Worm (Caenorhabditis elegans): Measurements from ENCODE around the gene rps-11.
A peak's percentile ranks its signal among the peaks of the same experiment; 100 is the strongest.

rps-11 gene

DNA sequence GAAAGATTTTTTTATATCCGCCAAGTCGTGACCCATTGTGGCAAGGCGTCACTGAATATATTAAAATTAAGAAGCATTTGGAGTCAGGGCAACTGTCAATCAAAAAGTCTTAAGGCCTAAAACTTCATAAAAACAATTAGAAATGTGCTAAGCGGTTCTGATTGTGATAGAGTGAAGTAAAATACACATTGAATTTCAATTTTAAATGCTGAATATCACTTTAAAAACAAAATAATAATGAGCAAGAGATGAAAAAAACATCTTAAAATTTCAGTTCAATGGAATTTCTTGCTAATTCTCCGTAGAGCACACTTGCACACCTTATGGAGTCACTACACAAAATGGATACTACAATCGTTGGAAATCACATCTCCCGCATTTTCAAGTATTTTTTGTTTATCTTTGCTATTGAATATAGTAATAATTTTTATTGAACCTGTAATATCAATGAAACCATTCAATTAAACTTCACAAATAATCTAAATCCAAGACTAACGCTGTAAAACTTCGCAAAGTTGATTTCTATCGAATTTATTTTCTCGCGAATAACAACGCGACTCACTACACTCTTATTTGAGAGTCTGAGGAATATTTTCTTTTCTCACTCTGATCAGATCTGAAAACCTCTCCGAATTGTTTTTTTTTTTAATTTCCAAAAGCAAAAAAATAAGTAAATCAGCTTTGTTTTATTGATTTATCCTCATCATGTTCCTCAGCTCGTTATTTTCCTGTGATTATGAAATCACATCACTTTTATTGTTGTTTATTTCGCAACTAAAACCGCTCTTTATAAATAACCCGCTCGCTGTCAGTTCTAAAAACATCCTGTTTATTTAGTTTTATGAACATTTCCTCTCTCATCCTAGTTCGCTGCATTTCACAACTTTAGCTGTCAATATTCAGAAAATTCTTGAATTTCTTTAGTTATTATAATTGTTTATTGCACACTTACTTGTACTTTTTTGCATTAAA, 33.3 kb downstream of the rps-11 start, which contains the start of gene mars-1 (continued):
- no peak for TF ChIP-seq tbx-9 (tag; optimal IDR thresholded peaks at IDR 0.05; ENCODE audit: borderline replicate concordance)
- peak; percentile 43 for TF ChIP-seq tbp1 (GFP tag; optimal IDR thresholded peaks at IDR 0.05)
- TF ChIP-seq tlf-1 (GFP tag; optimal IDR thresholded peaks at IDR 0.05), result no peak
- peak in 1 of 3 experiments; percentile 23 for TF ChIP-seq lin-35 (GFP tag; optimal IDR thresholded peaks at IDR 0.05)
- TF ChIP-seq ceh-27 (GFP tag; optimal IDR thresholded peaks at IDR 0.05), result peak; percentile 8
- peak; percentile 36; the same call in 1 of the 2 replicates for TF ChIP-seq dox-1 (GFP tag; IDR thresholded peaks at IDR 0.05)
- TF ChIP-seq snpc-1.1 (tag; optimal IDR thresholded peaks at IDR 0.05; ENCODE audit: insufficient read depth), result no peak
- TF ChIP-seq lsl-1 (GFP tag; optimal IDR thresholded peaks at IDR 0.05), result peak; percentile 43
- peak; percentile 31; the same call in 1 of the 2 replicates for TF ChIP-seq hmg-1.2 (GFP tag; IDR thresholded peaks at IDR 0.05)
- no peak for TF ChIP-seq T26A5.8 (tag; optimal IDR thresholded peaks at IDR 0.05)
- no peak for TF ChIP-seq F22D6.2 (tag; optimal IDR thresholded peaks at IDR 0.05)
- TF ChIP-seq lin-26 (GFP tag; IDR thresholded peaks at IDR 0.05), result no peak
- no peak for TF ChIP-seq gei-17 (GFP tag; optimal IDR thresholded peaks at IDR 0.05)
- no peak for TF ChIP-seq ceh-58 (GFP tag; IDR thresholded peaks at IDR 0.05)
- TF ChIP-seq D2030.7 (GFP tag; IDR thresholded peaks at IDR 0.05), result 0 out of 2 replicates have a peak, but pooled peaks have one; percentile 19
- no peak for TF ChIP-seq nhr-27 (tag; optimal IDR thresholded peaks at IDR 0.05)
- peak; percentile 3 for TF ChIP-seq efl-1 (GFP tag; optimal IDR thresholded peaks at IDR 0.05)
- no peak for TF ChIP-seq attf-3 (GFP tag; conservative IDR thresholded peaks at IDR 0.05)
- peak; percentile 1 for TF ChIP-seq madf-10 (tag; optimal IDR thresholded peaks at IDR 0.05)
- TF ChIP-seq akir-1 (GFP tag; optimal IDR thresholded peaks at IDR 0.05), result no peak
- peak; percentile 41 for TF ChIP-seq lin-54 (GFP tag; optimal IDR thresholded peaks at IDR 0.05)
- peak; percentile 49 for TF ChIP-seq unc-130 (GFP tag; optimal IDR thresholded peaks at IDR 0.05)
- no peak for TF ChIP-seq hrde-1 (tag; optimal IDR thresholded peaks at IDR 0.05; ENCODE audit: borderline replicate concordance)
- no peak for TF ChIP-seq ztf-25 (GFP tag; IDR thresholded peaks at IDR 0.05)
- peak; percentile 57 for TF ChIP-seq K12H6.12 (tag; optimal IDR thresholded peaks at IDR 0.05)
- no peak for TF ChIP-seq xnd-1 (tag; optimal IDR thresholded peaks at IDR 0.05)

DNA sequence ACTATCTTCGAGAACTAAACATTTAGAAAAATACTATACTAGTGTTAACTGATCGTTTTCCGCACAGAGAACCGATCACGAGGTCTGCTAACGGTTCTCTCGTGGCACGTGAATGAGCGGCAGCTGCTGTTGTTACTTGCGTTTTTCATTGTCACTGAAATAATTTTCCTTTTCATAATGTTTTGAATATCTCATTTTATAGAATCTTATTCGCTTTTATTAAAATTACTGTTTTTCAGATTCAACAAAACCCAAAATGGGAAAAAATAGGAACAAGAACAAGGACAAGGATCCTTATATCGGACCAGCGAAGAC, 33.9 kb downstream of the rps-11 start, which contains the start of gene F58B3.6:
TSS of gene F58B3.6 (plus strand) at position 240 of the 315 bp plus-strand sequence.
- TF ChIP-seq lsy-27 (tag; optimal IDR thresholded peaks at IDR 0.05; ENCODE audit: borderline replicate concordance, insufficient read depth) (no peak), pbrm-1 (GFP tag; IDR thresholded peaks at IDR 0.05) (no peak), lin-54 (GFP tag; optimal IDR thresholded peaks at IDR 0.05) (no peak), T07F8.4 (tag; optimal IDR thresholded peaks at IDR 0.05) (no peak), nfya-1 (tag; optimal IDR thresholded peaks at IDR 0.05; ENCODE audit: borderline replicate concordance, insufficient read depth) (no peak), ztf-3 (GFP tag; optimal IDR thresholded peaks at IDR 0.05) (no peak), attf-3 (GFP tag; conservative IDR thresholded peaks at IDR 0.05) (no peak), rec-8 (tag; optimal IDR thresholded peaks at IDR 0.05) (no peak), Y67H2A.10 (GFP tag; conservative IDR thresholded peaks at IDR 0.05) (no peak), Y79H2A.3 (GFP tag; conservative IDR thresholded peaks at IDR 0.05) (no peak), ceh-100 (GFP tag; IDR thresholded peaks at IDR 0.05) (peak; percentile 58), C06A6.2 (GFP tag; conservative IDR thresholded peaks at IDR 0.05) (no peak), cebp-1 (GFP tag; IDR thresholded peaks at IDR 0.05) (no peak), cebp-1 (tag; optimal IDR thresholded peaks at IDR 0.05) (peak; percentile 46), F55B11.4 (tag; optimal IDR thresholded peaks at IDR 0.05; ENCODE audit: borderline replicate concordance, insufficient read depth) (no peak), mcd-1 (GFP tag; IDR thresholded peaks at IDR 0.05) (peak; percentile 43)

Data from whole organism, young adult.